Fruit fly (Drosophila melanogaster): ENCODE measurements around the gene CG14968.

dm6 chr3L:3291159-3291558, 11.8 kb downstream of the CG14968 start, which contains the start of gene CG12009:
- TF ChIP-seq psq (optimal IDR thresholded peaks at IDR 0.05) (no peak), Dll (optimal IDR thresholded peaks at IDR 0.05) (no peak), CG8478 (optimal IDR thresholded peaks at IDR 0.05) (no peak), EcR (GFP tag; optimal IDR thresholded peaks at IDR 0.05) (no peak)
